Worm (Caenorhabditis elegans): Measurements from ENCODE around the gene F42H10.6.
A peak's percentile ranks its signal among the peaks of the same experiment; 100 is the strongest.

Gene F42H10.6

DNA sequence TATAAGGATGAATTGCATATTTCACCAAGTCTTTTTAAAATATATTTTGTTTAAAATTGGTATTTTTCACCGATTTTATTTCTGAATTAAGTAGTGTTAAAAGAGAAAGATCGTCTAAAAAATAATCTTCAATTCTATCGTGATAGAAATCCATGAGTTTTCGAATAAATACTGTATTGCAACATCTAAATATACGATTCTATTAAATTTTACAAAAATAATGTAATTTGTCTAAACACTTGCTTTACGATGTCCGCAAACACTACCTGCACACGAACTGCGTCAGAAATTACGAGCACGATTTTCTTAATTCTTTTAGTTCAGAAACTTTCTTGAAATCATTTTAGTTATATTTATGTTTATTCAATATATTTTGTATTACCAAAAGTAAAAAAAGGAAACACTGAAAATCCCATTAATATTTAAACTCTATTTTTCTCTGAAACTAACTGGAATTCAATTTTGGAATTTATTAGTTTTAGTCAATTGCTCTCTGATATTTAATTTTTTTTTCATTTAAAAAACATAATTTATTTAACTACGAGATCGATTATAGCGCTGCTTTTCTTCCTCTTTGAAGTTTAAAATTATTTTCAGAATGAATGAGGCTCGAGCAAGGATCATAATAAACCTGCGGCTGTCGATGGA lies 31.0 kb downstream of the F42H10.6 start, which contains the start of gene mrpl-32:
TSS of gene mrpl-32 (plus strand) at position 598 of the 648 bp plus-strand sequence.
- TF ChIP-seq him-1 (tag; optimal IDR thresholded peaks at IDR 0.05) (no peak), W03F9.2 (tag; optimal IDR thresholded peaks at IDR 0.05) (peak; percentile 61)

DNA sequence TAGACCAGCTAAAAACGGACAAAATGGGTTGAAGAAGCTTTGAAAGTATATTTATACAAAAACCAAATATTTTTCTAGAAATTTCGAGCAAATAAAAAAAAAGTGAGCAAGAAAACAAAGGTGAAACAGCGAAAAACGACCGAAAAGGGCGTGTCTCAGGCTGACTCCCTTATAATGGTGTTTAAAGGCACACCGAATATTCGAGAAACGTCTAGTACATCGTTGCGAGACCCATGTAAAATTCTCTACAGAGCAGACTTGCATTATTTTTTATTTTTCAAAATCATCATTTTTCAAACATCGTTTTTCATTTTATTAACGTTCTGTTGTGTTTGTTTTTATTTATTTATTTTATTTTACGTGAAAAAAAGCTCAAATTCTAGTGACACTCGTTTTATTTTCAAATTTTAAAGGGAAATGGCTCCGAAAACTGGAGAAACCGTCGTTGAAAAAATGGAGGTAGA lies 33.3 kb downstream of the F42H10.6 start, which contains the start of gene rpn-3:
TSS of gene rpn-3 (plus strand) at position 414 of the 464 bp plus-strand sequence.
- peak; percentile 58 for TF ChIP-seq him-1 (tag; optimal IDR thresholded peaks at IDR 0.05)
- TF ChIP-seq dao-5 (tag; optimal IDR thresholded peaks at IDR 0.05), result no peak
- peak; percentile 96 for TF ChIP-seq W03F9.2 (tag; optimal IDR thresholded peaks at IDR 0.05)

DNA sequence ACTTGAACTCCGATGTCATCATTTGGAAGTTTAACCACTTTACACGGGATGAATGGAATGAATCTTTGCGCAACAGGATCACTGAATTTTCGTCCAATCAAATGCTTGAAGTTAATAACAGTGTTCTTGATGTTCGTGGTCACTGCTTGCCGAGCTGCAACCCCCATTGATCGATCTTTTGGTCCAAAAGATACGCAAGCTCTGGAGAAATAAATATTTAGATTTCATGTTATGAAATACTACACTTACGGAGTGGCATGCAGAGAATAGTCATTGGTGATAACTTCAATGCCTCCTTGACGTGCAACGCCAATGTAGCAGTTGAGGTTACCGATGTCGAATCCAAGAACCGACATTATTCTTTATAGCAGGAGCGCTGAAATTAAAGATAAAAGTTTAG lies 33.7 kb downstream of the F42H10.6 start, which contains the start of gene hsp-110:
TSS of gene hsp-110 (minus strand) at position 376 of the 400 bp plus-strand sequence.
- TF ChIP-seq dao-5 (tag; optimal IDR thresholded peaks at IDR 0.05), result no peak
- no peak for TF ChIP-seq him-1 (tag; optimal IDR thresholded peaks at IDR 0.05)
- TF ChIP-seq W03F9.2 (tag; optimal IDR thresholded peaks at IDR 0.05), result no peak

DNA sequence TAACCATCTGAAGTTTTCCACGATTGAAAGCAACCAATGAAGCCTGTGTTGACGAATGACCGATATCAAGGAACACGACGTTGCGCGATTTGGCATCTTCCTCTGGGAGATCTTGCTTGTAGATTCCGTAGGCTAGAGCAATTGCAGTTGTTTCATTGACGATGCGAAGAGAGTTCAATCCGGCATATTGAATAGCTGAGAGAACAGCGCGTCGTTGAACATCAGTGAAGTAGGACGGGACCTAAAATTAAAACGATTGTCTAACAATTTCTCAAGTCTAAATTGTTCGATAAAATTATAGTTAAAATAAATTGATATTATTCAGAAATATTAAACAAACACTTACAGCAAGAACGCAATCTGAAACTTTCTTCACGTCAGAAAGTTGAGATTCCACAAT lies 34.2 kb downstream of the F42H10.6 start:
- TF ChIP-seq dao-5 (tag; optimal IDR thresholded peaks at IDR 0.05), result no peak

DNA sequence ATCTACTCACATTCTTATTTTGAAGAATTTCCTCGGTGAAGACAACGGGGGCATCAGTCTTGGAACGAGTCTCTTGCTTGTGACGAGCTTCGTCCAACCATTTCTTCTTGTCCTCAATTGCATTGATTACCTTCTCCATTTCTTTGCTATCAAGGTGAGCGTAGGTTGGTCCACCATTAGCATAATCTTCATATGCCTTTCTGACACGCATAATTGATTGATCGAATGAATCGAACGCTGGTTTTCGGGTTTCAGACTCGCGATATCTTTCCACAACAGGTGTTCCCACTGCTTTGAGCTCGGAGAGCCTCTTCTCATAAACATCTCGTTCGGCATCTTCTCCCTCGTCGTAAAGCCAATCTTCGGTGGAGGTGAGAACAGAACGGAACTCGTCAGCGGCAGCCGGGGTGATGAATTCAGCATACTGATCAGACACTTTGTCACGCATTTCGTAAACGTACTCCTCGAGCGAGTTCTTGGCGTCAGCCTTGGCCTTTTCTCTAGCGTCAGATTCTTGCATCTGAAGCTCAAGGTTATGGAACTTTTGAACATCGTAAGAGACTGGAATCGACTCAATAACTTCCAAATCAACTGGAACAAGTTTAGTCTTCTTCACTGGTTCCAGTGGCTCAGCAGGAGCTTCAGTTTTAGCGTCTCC lies 35.7 kb downstream of the F42H10.6 start:
- TF ChIP-seq him-1 (tag; optimal IDR thresholded peaks at IDR 0.05), result no peak
- no peak for TF ChIP-seq dao-5 (tag; optimal IDR thresholded peaks at IDR 0.05)
- no peak for TF ChIP-seq W03F9.2 (tag; optimal IDR thresholded peaks at IDR 0.05)

DNA sequence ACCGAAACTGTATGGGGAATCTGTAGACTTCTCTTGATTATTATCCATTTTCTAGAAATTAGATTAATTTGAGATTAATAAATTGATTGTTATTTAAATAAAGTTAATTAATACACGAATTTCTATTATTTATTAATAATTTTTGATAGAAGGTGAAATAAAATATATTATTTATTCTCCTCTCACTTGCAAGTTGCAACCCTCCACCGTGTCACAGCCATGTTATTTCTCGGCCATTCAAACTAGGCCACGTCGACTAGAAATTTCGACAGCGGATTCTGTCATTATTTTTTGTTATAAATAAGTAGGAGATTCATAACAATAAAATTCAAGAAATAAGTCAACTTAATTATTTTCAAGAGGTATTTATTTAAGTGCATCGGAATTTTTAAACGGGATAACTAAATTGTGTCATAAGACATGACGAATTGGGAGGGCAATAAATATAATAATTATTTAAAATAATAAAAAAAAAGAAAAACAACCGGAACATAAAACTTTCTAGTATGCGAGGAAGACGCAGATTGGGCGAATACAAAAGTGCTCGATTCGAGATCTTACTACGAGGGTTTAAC lies 36.6 kb downstream of the F42H10.6 start, which contains the start of gene ufbp-1:
TSS of gene ufbp-1 (minus strand) at position 51 of the 575 bp plus-strand sequence.
- TF ChIP-seq him-1 (tag; optimal IDR thresholded peaks at IDR 0.05) (no peak), dao-5 (tag; optimal IDR thresholded peaks at IDR 0.05) (no peak), W03F9.2 (tag; optimal IDR thresholded peaks at IDR 0.05) (peak; percentile 91)

DNA sequence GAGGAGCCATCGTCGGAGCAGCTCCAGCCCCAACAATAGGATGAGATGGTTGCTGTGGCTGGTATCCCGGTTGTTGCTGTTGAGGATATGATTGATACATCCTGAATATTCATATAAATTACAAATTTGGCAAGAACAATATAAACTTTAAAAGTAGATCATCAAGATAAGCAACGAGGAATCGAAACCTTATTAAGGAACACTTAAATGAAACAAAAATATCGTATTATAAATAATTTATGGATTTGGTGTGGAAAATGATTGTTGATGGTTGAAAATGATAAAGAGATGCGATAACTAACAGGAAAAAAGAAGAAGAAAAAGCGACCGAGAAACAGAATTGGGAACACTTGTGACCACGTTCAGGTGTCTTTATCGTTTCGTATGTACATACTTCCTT lies 40.9 kb downstream of the F42H10.6 start, which contains the start of gene pqn-96:
TSS of gene pqn-96 (minus strand) at position 101 of the 400 bp plus-strand sequence.
- TF ChIP-seq dao-5 (tag; optimal IDR thresholded peaks at IDR 0.05) (no peak), him-1 (tag; optimal IDR thresholded peaks at IDR 0.05) (no peak), W03F9.2 (tag; optimal IDR thresholded peaks at IDR 0.05) (no peak)

DNA sequence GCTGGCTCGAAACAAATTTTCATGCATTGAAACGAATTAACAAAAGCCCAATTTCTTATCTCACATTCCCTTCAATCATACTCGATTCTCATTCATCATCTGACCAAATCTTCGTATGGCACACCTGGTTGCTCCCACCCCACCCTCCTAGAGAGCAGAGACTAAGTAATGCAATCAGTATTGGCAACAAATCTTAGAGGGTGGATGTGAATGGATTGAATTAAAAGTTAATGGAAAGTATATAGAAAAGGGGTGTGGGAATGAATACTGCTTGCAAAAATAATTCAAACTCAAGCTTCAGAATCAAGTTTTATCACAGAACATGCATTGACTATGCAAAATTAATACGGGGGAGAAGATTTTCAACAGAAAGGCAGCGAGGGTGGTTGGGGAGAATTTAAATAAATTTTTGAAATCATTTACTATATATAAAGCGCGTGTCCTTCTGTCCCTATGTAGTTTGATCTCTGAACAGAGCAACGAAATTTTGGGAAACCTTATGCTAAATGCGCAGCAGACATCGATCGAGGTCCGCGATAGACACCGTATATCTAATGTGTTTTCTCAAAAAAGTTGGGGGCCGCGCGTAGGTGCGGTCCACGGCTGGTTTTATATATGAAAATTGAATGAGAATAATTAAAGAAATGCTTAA lies 42.4 kb downstream of the F42H10.6 start:
- TF ChIP-seq him-1 (tag; optimal IDR thresholded peaks at IDR 0.05) (no peak), dao-5 (tag; optimal IDR thresholded peaks at IDR 0.05) (no peak), W03F9.2 (tag; optimal IDR thresholded peaks at IDR 0.05) (no peak)

DNA sequence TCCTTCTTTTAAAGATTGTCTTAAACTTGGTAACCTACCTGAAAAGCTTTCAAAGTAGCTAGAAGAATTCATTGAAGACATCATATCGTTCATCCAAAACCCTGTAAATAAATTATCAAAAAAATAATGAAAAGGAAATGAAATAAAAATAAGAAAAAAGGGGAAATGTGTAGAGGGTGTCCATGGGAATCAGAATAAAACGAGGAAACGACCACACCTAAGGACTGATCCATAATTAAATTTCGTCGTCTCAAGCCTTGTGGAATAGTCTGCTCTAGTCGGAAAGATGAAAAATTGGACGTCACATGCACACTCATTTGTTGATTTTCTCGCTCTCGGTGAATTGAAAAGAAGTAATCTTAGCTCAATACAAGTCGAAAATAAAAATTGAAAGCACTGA lies 45.2 kb downstream of the F42H10.6 start, which contains the start of gene ZK1236.9:
TSS of gene ZK1236.9 (minus strand) at position 101 of the 400 bp plus-strand sequence.
- TF ChIP-seq dao-5 (tag; optimal IDR thresholded peaks at IDR 0.05) (no peak), W03F9.2 (tag; optimal IDR thresholded peaks at IDR 0.05) (no peak), him-1 (tag; optimal IDR thresholded peaks at IDR 0.05) (no peak)

DNA sequence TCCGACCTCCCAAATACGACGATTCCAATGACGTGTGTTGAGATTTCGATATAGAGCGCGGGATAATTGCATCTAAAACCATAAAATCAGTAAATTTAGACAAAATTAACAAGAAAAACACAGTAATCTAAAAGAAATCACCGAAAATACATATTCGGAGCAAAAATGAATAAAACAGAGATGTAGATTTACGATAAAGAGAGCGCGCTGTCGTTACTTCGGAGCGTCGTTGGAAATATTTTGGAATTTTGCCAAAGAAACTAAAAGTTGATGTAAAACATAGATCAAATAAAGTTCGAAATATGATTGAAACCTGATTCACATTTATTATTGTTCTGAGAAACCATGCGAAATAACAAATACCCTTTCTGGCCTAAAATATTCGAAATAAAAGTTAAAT lies 48.1 kb downstream of the F42H10.6 start, which contains the start of gene ZK1236.5:
TSS of gene ZK1236.5 (minus strand) at position 72 of the 400 bp plus-strand sequence.
- TF ChIP-seq dao-5 (tag; optimal IDR thresholded peaks at IDR 0.05) (no peak), him-1 (tag; optimal IDR thresholded peaks at IDR 0.05) (no peak), W03F9.2 (tag; optimal IDR thresholded peaks at IDR 0.05) (no peak)

DNA sequence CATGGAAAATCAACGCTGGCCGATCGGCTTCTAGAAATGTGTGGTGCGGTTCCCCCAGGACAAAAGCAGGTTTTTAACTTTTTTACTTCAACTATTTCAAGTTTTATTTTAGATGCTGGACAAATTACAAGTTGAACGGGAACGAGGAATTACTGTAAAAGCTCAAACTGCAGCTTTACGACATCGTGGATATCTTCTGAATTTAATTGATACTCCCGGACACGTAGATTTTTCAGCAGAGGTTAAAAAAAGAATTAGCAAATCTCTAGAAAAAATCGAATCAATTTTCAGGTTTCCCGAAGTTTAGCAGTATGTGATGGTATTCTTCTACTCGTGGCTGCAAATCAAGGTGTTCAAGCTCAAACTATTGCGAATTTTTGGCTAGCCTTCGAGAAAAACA lies 50.8 kb downstream of the F42H10.6 start:
- no peak for TF ChIP-seq him-1 (tag; optimal IDR thresholded peaks at IDR 0.05)
- TF ChIP-seq dao-5 (tag; optimal IDR thresholded peaks at IDR 0.05), result no peak

DNA sequence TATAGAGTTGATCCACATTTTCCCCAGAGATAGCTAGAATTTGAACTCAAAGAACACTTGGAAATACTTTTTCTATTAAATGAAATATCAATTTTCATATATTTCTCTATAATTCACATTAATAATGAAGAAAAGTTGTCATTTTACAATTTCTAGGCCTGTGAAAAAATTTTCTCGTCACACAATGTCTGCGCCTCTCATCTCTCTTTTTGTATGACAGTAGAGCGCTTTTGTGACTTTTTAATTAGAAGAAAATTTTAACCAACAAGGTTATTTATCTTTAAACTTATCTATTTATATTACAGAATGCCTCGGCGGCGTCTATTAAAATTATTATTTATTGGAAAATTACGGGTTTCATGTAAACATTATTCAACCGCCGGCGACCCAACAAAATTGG lies 51.2 kb downstream of the F42H10.6 start, which contains the start of gene ZK1236.1:
TSS of gene ZK1236.1 (plus strand) at position 263 of the 400 bp plus-strand sequence.
- TF ChIP-seq him-1 (tag; optimal IDR thresholded peaks at IDR 0.05) (no peak), dao-5 (tag; optimal IDR thresholded peaks at IDR 0.05) (no peak), W03F9.2 (tag; optimal IDR thresholded peaks at IDR 0.05) (no peak)
